Fruit fly (Drosophila melanogaster) whole organism, embryonic: Measurements from ENCODE around the gene CG32147.
A peak's percentile ranks its signal among the peaks of the same experiment; 100 is the strongest.

ENCODE experiments used
- ATbp ChIP-seq: fragments of 200-800 bp; sonication (Bioruptor generic); optimal IDR thresholded peaks from 2 replicates; lab custom pipeline; 2017; ENCODE audit warnings: missing biosample characterization, mild to moderate bottlenecking, missing genetic modification characterization, missing genetic modification reagents
- Ada2b ChIP-seq: fragments of 200-800 bp; sonication (Bioruptor generic); IDR thresholded peaks from 2 replicates; pipeline ENCODE4 v1.3.6; 2022; ENCODE audit warnings: missing biosample characterization, missing genetic modification characterization
- Adf1 ChIP-seq: fragments of 200-800 bp; sonication (Bioruptor generic); IDR thresholded peaks from 2 replicates; pipeline ENCODE4 v1.3.6; 2022; ENCODE audit warnings: missing biosample characterization, missing genetic modification characterization
- Asciz ChIP-seq: fragments of 200-800 bp; sonication (Bioruptor generic); optimal IDR thresholded peaks from 2 replicates; lab custom pipeline; 2017; ENCODE audit warnings: missing biosample characterization, mild to moderate bottlenecking, missing genetic modification characterization, missing genetic modification reagents
- Atf6 ChIP-seq: fragments of 200-800 bp; sonication (Bioruptor generic); IDR thresholded peaks from 2 replicates; pipeline ENCODE4 v1.3.6; 2022; ENCODE audit warnings: missing biosample characterization, missing genetic modification characterization
- BtbVII ChIP-seq: fragments of 200-800 bp; sonication (Bioruptor generic); optimal IDR thresholded peaks from 3 replicates; lab custom pipeline; 2017; ENCODE audit warnings: missing biosample characterization, mild to moderate bottlenecking, missing genetic modification characterization
- CG10431 ChIP-seq: fragments of 200-800 bp; sonication (Bioruptor generic); optimal IDR thresholded peaks from 3 replicates; lab custom pipeline; 2018; ENCODE audit warnings: missing biosample characterization, mild to moderate bottlenecking, missing genetic modification characterization
- CG10654 ChIP-seq: fragments of 200-800 bp; sonication (Bioruptor generic); optimal IDR thresholded peaks from 2 replicates; lab custom pipeline; 2016; ENCODE audit warnings: missing biosample characterization, missing genetic modification characterization
- CG17612 ChIP-seq: fragments of 200-800 bp; sonication (Bioruptor generic); IDR thresholded peaks from 2 replicates; pipeline ENCODE4 v1.3.6; 2022; ENCODE audit warnings: missing biosample characterization, missing genetic modification characterization
- CG2116 ChIP-seq: fragments of 200-800 bp; sonication (Bioruptor generic); optimal IDR thresholded peaks from 3 replicates; lab custom pipeline; 2018; ENCODE audit warnings: missing biosample characterization, mild to moderate bottlenecking, missing genetic modification characterization
- CG2199 ChIP-seq: fragments of 200-800 bp; sonication (Bioruptor generic); IDR thresholded peaks from 3 replicates; pipeline ENCODE4 v1.3.6; 2022; ENCODE audit warnings: missing biosample characterization, missing genetic modification characterization
- CG2202 ChIP-seq: fragments of 200-800 bp; sonication (Bioruptor generic); optimal IDR thresholded peaks from 2 replicates; lab custom pipeline; 2018; ENCODE audit warnings: missing biosample characterization, mild to moderate bottlenecking, missing genetic modification characterization
- CG2712 ChIP-seq: fragments of 200-800 bp; optimal IDR thresholded peaks from 3 replicates; lab custom pipeline; 2019; ENCODE audit warnings: missing biosample characterization, mild to moderate bottlenecking, missing genetic modification characterization, moderate library complexity
- CG6254 ChIP-seq: fragments of 200-800 bp; sonication (Bioruptor generic); optimal IDR thresholded peaks from 3 replicates; lab custom pipeline; 2017; ENCODE audit warnings: mild to moderate bottlenecking, missing biosample characterization, missing genetic modification reagents, missing genetic modification characterization
- CG6654 ChIP-seq: fragments of 200-800 bp; sonication (Bioruptor generic); optimal IDR thresholded peaks from 2 replicates; lab custom pipeline; 2017; ENCODE audit warnings: missing biosample characterization, mild to moderate bottlenecking, missing genetic modification characterization
- CG7987 ChIP-seq: fragments of 200-800 bp; sonication (Bioruptor generic); optimal IDR thresholded peaks from 2 replicates; lab custom pipeline; 2018; ENCODE audit warnings: missing biosample characterization, mild to moderate bottlenecking, missing genetic modification characterization, moderate library complexity
- CG8924 ChIP-seq: fragments of 200-800 bp; optimal IDR thresholded peaks from 3 replicates; lab custom pipeline; 2019; ENCODE audit warnings: missing biosample characterization, mild to moderate bottlenecking, missing genetic modification characterization, moderate library complexity
- CTCF ChIP-seq: fragments of 200-800 bp; sonication (Bioruptor generic); optimal IDR thresholded peaks from 2 replicates; lab custom pipeline; 2017; ENCODE audit warnings: missing biosample characterization, mild to moderate bottlenecking, missing genetic modification characterization, moderate library complexity
- Fer1 ChIP-seq: fragments of 200-800 bp; sonication (Bioruptor generic); optimal IDR thresholded peaks from 2 replicates; lab custom pipeline; 2017; ENCODE audit warnings: missing biosample characterization, mild to moderate bottlenecking, missing genetic modification characterization
- Hr78 ChIP-seq, 2 experiments: fragments of 200-800 bp in 1 of 2; fragments of >200 bp in 1 of 2; sonication (Bioruptor generic) in 1 of 2; optimal IDR thresholded peaks; 2 replicates each; lab custom pipeline; 2017 to 2019; ENCODE audit warnings: missing biosample characterization in 2 of 2, missing genetic modification characterization in 2 of 2, mild to moderate bottlenecking in 1 of 2, moderate library complexity in 1 of 2
- Lhr ChIP-seq: fragments of 200-800 bp; sonication (Bioruptor generic); optimal IDR thresholded peaks from 3 replicates; lab custom pipeline; 2017; ENCODE audit warnings: mild to moderate bottlenecking, missing biosample characterization, missing genetic modification reagents, missing genetic modification characterization
- Max ChIP-seq: fragments of 200-800 bp; sonication (Bioruptor generic); optimal IDR thresholded peaks from 2 replicates; lab custom pipeline; 2016; ENCODE audit warnings: missing biosample characterization, mild to moderate bottlenecking, missing genetic modification characterization
- Oli ChIP-seq: fragments of 200-800 bp; sonication (Bioruptor generic); optimal IDR thresholded peaks from 2 replicates; lab custom pipeline; 2018; ENCODE audit warnings: missing biosample characterization, mild to moderate bottlenecking, missing genetic modification characterization, moderate library complexity
- Poxn ChIP-seq: fragments of 200-800 bp; sonication (Bioruptor generic); IDR thresholded peaks from 2 replicates; pipeline ENCODE4 v1.3.6; 2022; ENCODE audit warnings: missing biosample characterization, missing genetic modification characterization
- Ptx1 ChIP-seq: fragments of 200-800 bp; sonication (Bioruptor generic); IDR thresholded peaks from 2 replicates; pipeline ENCODE4 v1.3.6; 2022; ENCODE audit warnings: missing biosample characterization, missing genetic modification characterization
- Ravus ChIP-seq: fragments of 200-800 bp; sonication (Bioruptor generic); IDR thresholded peaks from 2 replicates; pipeline ENCODE4 v1.3.6; 2022; ENCODE audit warnings: missing biosample characterization, missing genetic modification characterization
- Side ChIP-seq: fragments of 200-800 bp; sonication (Bioruptor generic); optimal IDR thresholded peaks from 2 replicates; lab custom pipeline; 2016; ENCODE audit warnings: missing biosample characterization, missing genetic modification characterization
- Spps ChIP-seq: fragments of 200-800 bp; sonication (Bioruptor generic); optimal IDR thresholded peaks from 2 replicates; lab custom pipeline; 2018; ENCODE audit warnings: missing biosample characterization, mild to moderate bottlenecking, missing genetic modification characterization
- Taf1 ChIP-seq: fragments of 200-800 bp; sonication (Bioruptor generic); IDR thresholded peaks from 2 replicates; pipeline ENCODE4 v1.3.6; 2022; ENCODE audit warnings: missing biosample characterization, missing genetic modification characterization
- YL-1 ChIP-seq: fragments of 200-800 bp; sonication (Bioruptor generic); optimal IDR thresholded peaks from 3 replicates; lab custom pipeline; 2017; ENCODE audit warnings: missing biosample characterization, mild to moderate bottlenecking, missing genetic modification characterization
- al ChIP-seq: fragments of 200-800 bp; sonication (Bioruptor generic); IDR thresholded peaks from 2 replicates; pipeline ENCODE4 v1.3.6; 2022; ENCODE audit warnings: missing biosample characterization, missing genetic modification characterization
- ash1 ChIP-seq: fragments of 200-800 bp; sonication (Bioruptor generic); optimal IDR thresholded peaks from 2 replicates; lab custom pipeline; 2018; ENCODE audit warnings: missing biosample characterization, mild to moderate bottlenecking, missing genetic modification characterization
- danr ChIP-seq: fragments of 200-800 bp; sonication (Bioruptor generic); IDR thresholded peaks from 2 replicates; pipeline ENCODE4 v1.3.6; 2022; ENCODE audit warnings: missing biosample characterization, missing genetic modification characterization
- fd96Cb ChIP-seq: fragments of 200-800 bp; sonication (Bioruptor generic); optimal IDR thresholded peaks from 2 replicates; lab custom pipeline; 2018; ENCODE audit warnings: missing biosample characterization, mild to moderate bottlenecking, missing genetic modification characterization, moderate library complexity
- gem ChIP-seq: fragments of 200-800 bp; sonication (Bioruptor generic); optimal IDR thresholded peaks from 2 replicates; lab custom pipeline; 2019; ENCODE audit warnings: missing biosample characterization, mild to moderate bottlenecking, missing genetic modification characterization, moderate library complexity
- gfzf ChIP-seq: fragments of 200-800 bp; sonication (Bioruptor generic); optimal IDR thresholded peaks from 2 replicates; lab custom pipeline; 2016; ENCODE audit warnings: missing biosample characterization, mild to moderate bottlenecking, missing genetic modification characterization, moderate library complexity
- ind ChIP-seq: fragments of 200-800 bp; sonication (Bioruptor generic); optimal IDR thresholded peaks from 3 replicates; lab custom pipeline; 2016; ENCODE audit warnings: missing biosample characterization, missing genetic modification characterization
- knrl ChIP-seq: fragments of 200-800 bp; sonication (Bioruptor generic); IDR thresholded peaks from 3 replicates; pipeline ENCODE4 v1.3.6; 2022; ENCODE audit warnings: missing biosample characterization, missing genetic modification characterization; ENCODE audit not compliant: partially characterized antibody
- lab ChIP-seq: fragments of 200-800 bp; sonication (Bioruptor generic); optimal IDR thresholded peaks from 3 replicates; lab custom pipeline; 2017; ENCODE audit warnings: missing biosample characterization, missing genetic modification characterization, mild to moderate bottlenecking, moderate library complexity, missing genetic modification reagents
- mirr ChIP-seq: fragments of 200-800 bp; sonication (Bioruptor generic); optimal IDR thresholded peaks from 3 replicates; lab custom pipeline; 2018; ENCODE audit warnings: missing biosample characterization, mild to moderate bottlenecking, missing genetic modification characterization
- mld ChIP-seq: fragments of 200-800 bp; sonication (Bioruptor generic); IDR thresholded peaks from 3 replicates; pipeline ENCODE4 v1.3.6; 2022; ENCODE audit warnings: missing biosample characterization, missing genetic modification characterization; ENCODE audit not compliant: partially characterized antibody
- pita ChIP-seq: fragments of 200-800 bp; sonication (Bioruptor generic); optimal IDR thresholded peaks from 2 replicates; lab custom pipeline; 2017; ENCODE audit warnings: missing biosample characterization, mild to moderate bottlenecking, missing genetic modification characterization
- repo ChIP-seq: fragments of 200-800 bp; sonication (Bioruptor generic); optimal IDR thresholded peaks from 2 replicates; lab custom pipeline; 2016; ENCODE audit warnings: missing biosample characterization, missing genetic modification characterization
- sens ChIP-seq: fragments of 200-800 bp; sonication (Bioruptor generic); peaks from one replicate; lab custom pipeline; 2016; ENCODE audit warnings: missing biosample characterization, missing genetic modification characterization
- slbo ChIP-seq: fragments of 200-800 bp; sonication (Bioruptor generic); IDR thresholded peaks from 2 replicates; pipeline ENCODE4 v1.3.6; 2022; ENCODE audit warnings: missing biosample characterization, missing genetic modification characterization
- sug ChIP-seq: fragments of 200-800 bp; optimal IDR thresholded peaks from 2 replicates; lab custom pipeline; 2019; ENCODE audit warnings: missing biosample characterization, mild to moderate bottlenecking, missing genetic modification characterization, moderate library complexity
- tgo ChIP-seq: fragments of 200-800 bp; sonication (Bioruptor generic); IDR thresholded peaks from 3 replicates; pipeline ENCODE4 v1.3.6; 2022; ENCODE audit warnings: missing biosample characterization, missing genetic modification characterization
- trem ChIP-seq: fragments of 200-800 bp; optimal IDR thresholded peaks from 3 replicates; lab custom pipeline; 2019; ENCODE audit warnings: missing biosample characterization, mild to moderate bottlenecking, missing genetic modification characterization, moderate library complexity
- ttk ChIP-seq: fragments of 200-800 bp; sonication (Bioruptor generic); IDR thresholded peaks from 2 replicates; pipeline ENCODE4 v2.1.2; 2022; ENCODE audit warnings: missing biosample characterization, missing genetic modification characterization
- wek ChIP-seq: fragments of 200-800 bp; sonication (Bioruptor generic); optimal IDR thresholded peaks from 3 replicates; lab custom pipeline; 2018; ENCODE audit warnings: missing biosample characterization, mild to moderate bottlenecking, missing genetic modification characterization, moderate library complexity
- wor ChIP-seq: fragments of 200-800 bp; sonication (Bioruptor generic); IDR thresholded peaks from 2 replicates; pipeline ENCODE4 v1.3.6; 2022; ENCODE audit warnings: missing biosample characterization, missing genetic modification characterization

The CG32147 gene

DNA sequence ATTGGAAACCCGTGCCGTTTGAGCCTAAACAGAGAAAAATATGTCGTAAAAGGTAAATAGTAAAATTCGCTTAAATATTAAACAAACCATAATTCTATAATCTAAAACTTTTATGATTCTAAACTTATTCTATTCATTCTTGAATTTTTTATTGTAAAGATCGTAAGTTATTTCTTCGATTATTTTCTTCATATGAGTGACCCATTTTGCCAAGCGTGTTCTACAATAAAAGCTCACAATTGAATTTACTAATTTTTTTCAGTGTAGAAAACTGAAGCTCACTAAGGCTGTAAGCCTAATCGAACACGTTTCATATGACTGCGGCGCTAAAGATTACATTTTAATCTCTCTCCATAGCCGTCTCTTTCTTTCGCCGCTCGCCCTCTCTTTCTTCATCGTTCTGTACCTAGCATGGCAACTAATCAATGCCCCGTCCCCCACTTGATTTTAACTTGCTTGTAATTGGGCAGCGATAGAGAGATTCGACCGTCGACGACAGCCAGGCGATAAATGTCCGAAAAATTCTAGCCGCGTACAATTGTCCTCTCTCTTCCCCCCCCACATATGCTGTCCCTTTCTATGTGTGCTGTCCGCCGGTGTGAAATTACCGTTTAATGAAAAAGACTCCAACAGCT lies 28.0 kb upstream of the CG32147 start (continued):
- TF ChIP-seq al: no peak
- peak; percentile 33 for TF ChIP-seq lab (GFP tag; lab: Kevin White, UChicago)
- TF ChIP-seq CG2202 (tag; lab: Kevin White, UChicago): no peak
- TF ChIP-seq pita (GFP tag; lab: Kevin White, UChicago): no peak
- peak; percentile 39 for TF ChIP-seq ind (GFP tag; lab: Kevin White, UChicago)
- no peak for TF ChIP-seq Taf1
- TF ChIP-seq BtbVII: no peak
- peak; percentile 31 for TF ChIP-seq Spps (tag; lab: Kevin White, UChicago)
- no peak for TF ChIP-seq CTCF (GFP tag; lab: Kevin White, UChicago)
- TF ChIP-seq Poxn (GFP tag; lab: Robert Waterston, UW): no peak
- peak; percentile 6 for TF ChIP-seq repo (GFP tag; lab: Kevin White, UChicago)
- TF ChIP-seq sens: peak; percentile 77
- TF ChIP-seq CG6254 (GFP tag; lab: Kevin White, UChicago): peak; percentile 46
- TF ChIP-seq Side (GFP tag; lab: Kevin White, UChicago): no peak
- TF ChIP-seq mirr: no peak
- no peak for TF ChIP-seq YL-1 (GFP tag; lab: Kevin White, UChicago)
- no peak for TF ChIP-seq CG7987
- TF ChIP-seq sug (tag; lab: Kevin White, UChicago): peak; percentile 15
- TF ChIP-seq ATbp (GFP tag; lab: Kevin White, UChicago): peak; percentile 36
- no peak for TF ChIP-seq slbo (GFP tag; lab: Robert Waterston, UW)
- 0 out of 2 replicates have a peak, but pooled peaks have one; percentile 5 for TF ChIP-seq ttk (GFP tag; lab: Robert Waterston, UW)
- TF ChIP-seq Hr78 (GFP tag; optimal IDR thresholded peaks at IDR 0.05; lab: Kevin White, UChicago): no peak
- no peak for TF ChIP-seq Atf6
- no peak for TF ChIP-seq ash1 (GFP tag; lab: Kevin White, UChicago)
- TF ChIP-seq Ravus (GFP tag; lab: Robert Waterston, UW): no peak
- no peak for TF ChIP-seq Ptx1
- no peak for TF ChIP-seq wek (GFP tag; lab: Kevin White, UChicago)
- TF ChIP-seq Fer1 (GFP tag; lab: Kevin White, UChicago): peak; percentile 29
- TF ChIP-seq fd96Cb: peak; percentile 31
- peak; percentile 54 for TF ChIP-seq gem (tag; lab: Kevin White, UChicago)
- TF ChIP-seq CG6654 (GFP tag; lab: Kevin White, UChicago): no peak
- TF ChIP-seq CG2116 (GFP tag; lab: Kevin White, UChicago): no peak
- TF ChIP-seq Ada2b (GFP tag; lab: Robert Waterston, UW): no peak
- TF ChIP-seq Asciz: no peak
- TF ChIP-seq trem: no peak
- TF ChIP-seq gfzf (GFP tag; lab: Kevin White, UChicago): no peak
- TF ChIP-seq CG2199 (GFP tag; lab: Robert Waterston, UW): 0 out of 3 replicates have a peak, but pooled peaks have one; percentile 45
- TF ChIP-seq Lhr (GFP tag; lab: Kevin White, UChicago): no peak
- TF ChIP-seq CG10431 (GFP tag; lab: Kevin White, UChicago): no peak
- TF ChIP-seq CG8924 (tag; lab: Kevin White, UChicago): no peak
- TF ChIP-seq wor (GFP tag; lab: Robert Waterston, UW): no peak
- TF ChIP-seq danr: no peak
- no peak for TF ChIP-seq Adf1 (GFP tag; lab: Robert Waterston, UW)
- TF ChIP-seq mld (GFP tag; lab: Robert Waterston, UW): no peak
- no peak for TF ChIP-seq knrl (GFP tag; lab: Robert Waterston, UW)
- no peak for TF ChIP-seq CG10654 (GFP tag; lab: Kevin White, UChicago)
- peak; percentile 33 for TF ChIP-seq Oli (tag; lab: Kevin White, UChicago)
- TF ChIP-seq CG17612 (GFP tag; lab: Robert Waterston, UW): no peak
- TF ChIP-seq CG2712 (tag; lab: Kevin White, UChicago): peak; percentile 31
- no peak for TF ChIP-seq Max (GFP tag; lab: Kevin White, UChicago)
- TF ChIP-seq tgo (GFP tag; lab: Robert Waterston, UW): no peak
